Fruit fly (Drosophila melanogaster): ENCODE measurements around the gene CG31131.

Gene CG31131

dm6 chr3R:27919385-27919789, 43.6 kb downstream of the CG31131 start, which contains the start of gene Boh1 (continued):
- no peak for TF ChIP-seq Ets96B (tag; optimal IDR thresholded peaks at IDR 0.05)
- no peak for TF ChIP-seq CG8119 (GFP tag; IDR thresholded peaks at IDR 0.05)
- peak; percentile 23 for TF ChIP-seq CG3919 (GFP tag; optimal IDR thresholded peaks at IDR 0.05)
- TF ChIP-seq Gug (GFP tag; IDR thresholded peaks at IDR 0.05) = no peak
- no peak for TF ChIP-seq CG6276 (GFP tag; optimal IDR thresholded peaks at IDR 0.05)
- no peak for TF ChIP-seq CG8632 (GFP tag; optimal IDR thresholded peaks at IDR 0.05)
- no peak for TF ChIP-seq dac (GFP tag; optimal IDR thresholded peaks at IDR 0.05)

- TF ChIP-seq Sox15 (GFP tag; optimal IDR thresholded peaks at IDR 0.05) (peak; percentile 45), Met (GFP tag; optimal IDR thresholded peaks at IDR 0.05) (peak; percentile 60), spab (GFP tag; optimal IDR thresholded peaks at IDR 0.05) (no peak), CG1621 (tag; optimal IDR thresholded peaks at IDR 0.05) (no peak), Eip78C (GFP tag) (peak; percentile 81), CG7368 (GFP tag; optimal IDR thresholded peaks at IDR 0.05) (peak; percentile 33), CG6854 (GFP tag; optimal IDR thresholded peaks at IDR 0.05) (no peak), Eip93F (GFP tag; optimal IDR thresholded peaks at IDR 0.05) (peak; percentile 6), fkh (GFP tag; optimal IDR thresholded peaks at IDR 0.05) (peak; percentile 51), Hr4 (GFP tag; optimal IDR thresholded peaks at IDR 0.05) (peak; percentile 67), achi (GFP tag; optimal IDR thresholded peaks at IDR 0.05) (peak; percentile 57), topi (GFP tag; optimal IDR thresholded peaks at IDR 0.05) (peak; percentile 59), CG11294 (GFP tag; IDR thresholded peaks at IDR 0.05) (no peak; the same call in 1 of the 2 replicates), CG16779 (tag; optimal IDR thresholded peaks at IDR 0.05) (no peak), Gug (GFP tag; IDR thresholded peaks at IDR 0.05) (peak; percentile 31; the same call in 1 of the 2 replicates), dac (GFP tag; optimal IDR thresholded peaks at IDR 0.05) (no peak), CG6163 (GFP tag; IDR thresholded peaks at IDR 0.05) (0 out of 3 replicates have a peak, but pooled peaks have one; percentile 37), eg (GFP tag; IDR thresholded peaks at IDR 0.05) (0 out of 3 replicates have a peak, but pooled peaks have one; percentile 50), CG11902 (GFP tag; optimal IDR thresholded peaks at IDR 0.05) (peak; percentile 52), net (GFP tag; optimal IDR thresholded peaks at IDR 0.05) (peak; percentile 39), CG8632 (GFP tag; optimal IDR thresholded peaks at IDR 0.05) (no peak), CG3919 (GFP tag; optimal IDR thresholded peaks at IDR 0.05) (peak; percentile 66), dsx (GFP tag; optimal IDR thresholded peaks at IDR 0.05; ENCODE audit: poor library complexity, severe bottlenecking) (no peak), ss (GFP tag; optimal IDR thresholded peaks at IDR 0.05) (peak in 1 of 2 experiments; percentile 52), Hr38 (GFP tag; optimal IDR thresholded peaks at IDR 0.05) (no peak), Lpt (GFP tag; optimal IDR thresholded peaks at IDR 0.05) (peak; percentile 11), CG8319 (GFP tag; optimal IDR thresholded peaks at IDR 0.05) (peak; percentile 12), CG34406 (GFP tag; optimal IDR thresholded peaks at IDR 0.05) (peak; percentile 53), acj6 (GFP tag; optimal IDR thresholded peaks at IDR 0.05) (peak; percentile 58), lz (GFP tag; optimal IDR thresholded peaks at IDR 0.05) (peak; percentile 59), CG10669 (GFP tag; optimal IDR thresholded peaks at IDR 0.05) (peak; percentile 32), CG32006 (GFP tag; optimal IDR thresholded peaks at IDR 0.05) (peak; percentile 66), CG9139 (GFP tag; optimal IDR thresholded peaks at IDR 0.05) (no peak), Hr39 (GFP tag; optimal IDR thresholded peaks at IDR 0.05) (peak; percentile 54), CG15336 (GFP tag; IDR thresholded peaks at IDR 0.05) (no peak), vri (GFP tag; optimal IDR thresholded peaks at IDR 0.05) (no peak), Eip75B (GFP tag; optimal IDR thresholded peaks at IDR 0.05) (peak; percentile 48), pdm3 (GFP tag; optimal IDR thresholded peaks at IDR 0.05) (peak; percentile 56), CG6792 (GFP tag; optimal IDR thresholded peaks at IDR 0.05) (peak; percentile 29), Ets21C (GFP tag; optimal IDR thresholded peaks at IDR 0.05) (peak; percentile 54), Sox102F (GFP tag; optimal IDR thresholded peaks at IDR 0.05) (peak; percentile 46), cyc (GFP tag; optimal IDR thresholded peaks at IDR 0.05) (peak; percentile 49), CG10631 (GFP tag; optimal IDR thresholded peaks at IDR 0.05) (peak; percentile 79), Blimp-1 (GFP tag; optimal IDR thresholded peaks at IDR 0.05) (no peak), fd85E (GFP tag; optimal IDR thresholded peaks at IDR 0.05) (no peak), svp (GFP tag) (peak; percentile 64)
Observed at dm6 chr3R:27916355-27917019, 46.5 kb downstream of the CG31131 start, which contains the start of the genes CG5003 and mRpS22. Gene CG5003 (minus strand): TSS chr3R:27916516. Gene mRpS22 (plus strand): TSS chr3R:27916908.

Measured in whole organism, prepupa.